Worm (Caenorhabditis elegans) whole organism, L4/young adult: ENCODE data around the gene pgp-9.

ENCODE experiments used
- W03F9.2 ChIP-seq: fragments of 150-350 bp; optimal IDR thresholded peaks from 2 replicates; lab custom pipeline; 2014; ENCODE audit warnings: missing biosample characterization, missing genetic modification characterization
- dao-5 ChIP-seq: sonication (generic microtip); optimal IDR thresholded peaks from 2 replicates; lab custom pipeline; 2016; ENCODE audit warnings: missing genotype, missing genetic modification characterization, moderate library complexity, missing compliant biosample characterization
- him-1 ChIP-seq: sonication (generic microtip); optimal IDR thresholded peaks from 2 replicates; lab custom pipeline; 2016; ENCODE audit warnings: missing genotype, missing genetic modification reagents, missing genetic modification characterization, missing compliant biosample characterization

The pgp-9 gene

DNA sequence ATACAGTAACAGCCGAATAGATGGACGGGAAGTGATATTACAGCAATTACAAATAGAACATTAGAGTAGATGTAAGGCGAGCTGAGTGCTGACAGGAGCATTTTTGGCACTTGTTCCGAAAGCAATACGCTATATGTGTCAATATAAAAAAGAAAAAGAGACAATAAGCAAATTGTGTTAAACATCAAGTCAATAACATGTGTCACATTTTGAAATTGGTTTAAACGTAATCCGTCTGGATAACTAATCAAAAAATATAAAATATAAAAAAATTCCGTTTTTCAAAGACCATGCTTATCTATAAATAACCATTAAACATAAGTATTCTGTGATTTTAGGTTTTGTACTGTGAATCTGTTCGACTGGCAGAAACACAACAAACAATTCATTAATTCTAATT is 40.0 kb downstream of the pgp-9 start, which contains the start of gene srh-288:
Gene srh-288 (minus strand): TSS at position 101 of the 400 bp plus-strand sequence.
- TF ChIP-seq W03F9.2 (tag; lab: Kevin White, UChicago) = no peak
- TF ChIP-seq dao-5 = no peak
- no peak for TF ChIP-seq him-1

ce11 chrV:17798789-17799188 is 43.1 kb downstream of the pgp-9 start, which contains the start of gene srx-18:
TSS of gene srx-18 (minus strand) at chrV:17798889.
- no peak for TF ChIP-seq W03F9.2 (tag; lab: Kevin White, UChicago)
- TF ChIP-seq him-1 = no peak
- no peak for TF ChIP-seq dao-5

DNA sequence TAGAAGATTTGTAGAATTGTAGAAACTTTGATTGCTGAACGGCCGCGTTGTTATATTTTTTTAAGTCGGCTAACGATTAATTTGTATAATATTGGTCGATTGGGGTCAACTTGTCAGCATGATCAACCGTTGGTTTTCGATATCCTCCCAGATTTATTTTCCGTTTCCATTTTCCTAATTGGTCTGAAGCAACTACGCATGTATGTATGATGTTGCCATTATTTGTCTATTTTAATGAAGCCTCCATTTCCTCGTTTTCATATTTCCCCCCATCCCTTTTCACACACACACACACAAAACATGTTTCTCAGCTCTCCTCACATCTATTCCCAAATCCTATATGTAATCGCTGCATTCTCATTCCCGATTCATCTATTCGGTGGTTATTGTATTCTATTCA is 44.8 kb downstream of the pgp-9 start, which contains the start of gene srh-287:
Gene srh-287 (plus strand): TSS at position 301 of the 400 bp plus-strand sequence.
- TF ChIP-seq W03F9.2 (tag; lab: Kevin White, UChicago) = no peak
- no peak for TF ChIP-seq dao-5
- no peak for TF ChIP-seq him-1

DNA sequence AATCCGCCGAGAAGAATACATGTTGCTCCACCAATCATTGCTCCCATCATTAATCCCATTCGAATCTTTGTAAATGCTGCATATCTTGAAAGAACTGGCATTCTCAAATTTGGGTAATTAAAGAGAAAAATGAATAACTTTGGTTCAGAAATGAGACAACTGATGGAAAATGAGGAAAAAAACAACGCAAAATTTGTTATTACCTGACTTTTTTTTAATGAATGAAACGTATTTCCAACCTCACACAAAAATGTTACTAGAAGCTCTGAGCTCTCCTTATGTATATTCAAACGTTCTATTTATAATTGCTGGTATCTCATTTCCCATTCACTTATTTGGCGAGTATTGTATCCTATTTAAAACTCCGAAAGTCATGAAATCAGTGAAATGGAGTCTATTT is 46.8 kb downstream of the pgp-9 start, which contains the start of the genes Y94A7B.11 and srh-292:
Gene Y94A7B.11 (minus strand): TSS at position 101 of the 400 bp plus-strand sequence.
Gene srh-292 (plus strand): TSS at position 251 of the 400 bp plus-strand sequence.
- no peak for TF ChIP-seq dao-5
- TF ChIP-seq W03F9.2 (tag; lab: Kevin White, UChicago) = no peak
- no peak for TF ChIP-seq him-1

DNA sequence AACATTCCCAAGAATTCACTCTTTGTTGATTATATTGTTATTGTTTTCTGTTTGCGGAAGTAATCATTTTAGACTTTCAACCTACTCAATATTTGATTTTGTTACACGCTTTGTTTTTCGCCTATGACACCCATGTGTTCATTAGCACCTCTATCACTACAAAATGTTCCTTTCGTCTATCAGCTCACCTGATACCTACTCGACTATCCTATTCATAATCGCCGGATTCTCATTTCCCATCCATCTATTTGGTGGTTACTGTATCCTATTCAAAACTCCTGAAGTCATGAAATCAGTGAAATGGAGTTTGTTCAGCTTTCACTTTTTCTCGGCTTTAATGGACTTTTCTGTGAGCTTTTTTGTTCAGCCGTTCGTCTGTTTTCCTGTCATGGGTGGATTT is 49.6 kb downstream of the pgp-9 start, which contains the start of gene srh-291:
Gene srh-291 (plus strand): TSS at position 301 of the 400 bp plus-strand sequence.
- TF ChIP-seq dao-5 (no peak), him-1 (no peak), W03F9.2 (tag; lab: Kevin White, UChicago) (no peak)

DNA sequence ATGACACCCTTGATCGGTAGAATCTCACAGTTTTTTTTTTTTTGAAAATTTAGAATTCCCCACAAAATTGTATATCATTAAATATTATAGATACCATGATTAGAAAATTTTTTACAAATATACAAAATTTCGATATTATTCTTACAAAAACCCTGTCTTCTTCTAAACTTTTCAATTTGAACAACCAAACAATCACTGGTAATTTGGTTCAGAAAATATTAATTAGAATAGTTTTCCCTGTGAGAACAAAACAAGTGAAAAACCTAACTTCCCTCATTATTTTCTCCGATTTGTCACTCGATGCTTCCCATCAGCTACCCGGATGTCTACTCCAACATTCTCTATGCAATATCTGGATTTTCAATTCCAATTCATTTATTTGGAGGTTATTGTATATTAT is 54.4 kb downstream of the pgp-9 start, which contains the start of gene srh-296:
Gene srh-296 (plus strand): TSS at position 301 of the 400 bp plus-strand sequence.
- TF ChIP-seq him-1 (no peak), W03F9.2 (tag; lab: Kevin White, UChicago) (no peak), dao-5 (no peak)

DNA sequence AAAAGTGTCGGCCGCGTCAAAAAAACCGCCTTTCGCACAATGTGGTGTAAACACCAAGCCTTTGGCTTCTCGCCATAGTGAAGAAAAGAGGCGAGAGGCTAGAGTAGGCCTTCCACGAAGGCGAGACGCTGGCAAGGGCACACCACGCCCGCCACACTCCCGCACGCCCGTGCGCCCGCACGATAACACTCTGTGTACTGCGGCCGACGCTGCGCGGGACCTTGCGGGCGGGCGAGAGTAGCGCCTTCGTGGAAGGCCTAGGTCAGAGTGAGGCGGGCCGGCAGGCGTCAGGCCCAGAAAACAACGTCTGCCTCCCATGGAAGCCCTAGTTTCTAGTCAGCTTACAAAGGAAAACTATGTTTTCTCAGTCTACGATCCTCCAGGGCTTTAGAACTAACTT is 56.4 kb downstream of the pgp-9 start:
- TF ChIP-seq him-1 (no peak), dao-5 (no peak), W03F9.2 (tag; lab: Kevin White, UChicago) (no peak)
